Worm (Caenorhabditis elegans) whole organism, early embryonic: ENCODE measurements around the gene arr-1.

Source experiments
- B0310.2 ChIP-seq: sonication (generic microtip); optimal IDR thresholded peaks from 2 replicates; lab custom pipeline; 2016; ENCODE audit warnings: mild to moderate bottlenecking, missing genetic modification characterization, missing compliant biosample characterization
- F13C5.2 ChIP-seq: sonication (generic microtip); optimal IDR thresholded peaks from 2 replicates; lab custom pipeline; 2017; ENCODE audit warnings: mild to moderate bottlenecking, missing genetic modification characterization, inconsistent platforms, missing compliant biosample characterization
- aly-1 ChIP-seq: sonication (generic microtip); optimal IDR thresholded peaks from 2 replicates; lab custom pipeline; 2016; ENCODE audit warnings: missing genetic modification characterization, missing compliant biosample characterization
- ama-1 ChIP-seq: fragments of 150-350 bp; optimal IDR thresholded peaks from 2 replicates; lab custom pipeline; 2014
- ceh-13 ChIP-seq: fragments of 200-800 bp; sonication (Bioruptor generic); optimal IDR thresholded peaks from 2 replicates; lab custom pipeline; 2018; ENCODE audit warnings: mild to moderate bottlenecking, missing genetic modification characterization, missing compliant biosample characterization
- ceh-36 ChIP-seq: sonication (generic microtip); optimal IDR thresholded peaks from 2 replicates; lab custom pipeline; 2016; ENCODE audit warnings: missing genetic modification characterization, inconsistent platforms, missing compliant biosample characterization
- ets-7 ChIP-seq: sonication (generic microtip); optimal IDR thresholded peaks from 2 replicates; lab custom pipeline; 2016; ENCODE audit warnings: missing genotype, missing genetic modification characterization, missing compliant biosample characterization
- flt-1 ChIP-seq: fragments of 200-800 bp; sonication (Bioruptor generic); IDR thresholded peaks from 2 replicates; pipeline ENCODE4 v1.3.6; 2022; ENCODE audit warnings: missing genetic modification characterization, missing compliant biosample characterization
- hmbx-1 ChIP-seq: sonication (generic microtip); optimal IDR thresholded peaks from 2 replicates; lab custom pipeline; 2016; ENCODE audit warnings: mild to moderate bottlenecking, missing genetic modification characterization, missing compliant biosample characterization
- hmg-4 ChIP-seq: fragments of 200-800 bp; sonication (Bioruptor generic); optimal IDR thresholded peaks from 2 replicates; lab custom pipeline; 2018; ENCODE audit warnings: mild to moderate bottlenecking, missing genetic modification characterization, missing compliant biosample characterization
- hnd-1 ChIP-seq: sonication (generic microtip); optimal IDR thresholded peaks from 2 replicates; lab custom pipeline; 2016; ENCODE audit warnings: missing genetic modification characterization, missing compliant biosample characterization
- pes-1 ChIP-seq: fragments of 200-800 bp; sonication (Bioruptor generic); IDR thresholded peaks from 2 replicates; pipeline ENCODE4 v1.3.6; 2022; ENCODE audit warnings: missing genetic modification reagents, missing genetic modification characterization, missing compliant biosample characterization
- scrt-1 ChIP-seq: fragments of 200-800 bp; sonication (Bioruptor generic); IDR thresholded peaks from 2 replicates; pipeline ENCODE4 v1.3.6; 2022; ENCODE audit warnings: missing genetic modification characterization, missing compliant biosample characterization
- sea-1 ChIP-seq: fragments of 200-800 bp; sonication (Bioruptor generic); conservative IDR thresholded peaks from 2 replicates; pipeline ENCODE4 v1.3.6; 2022; ENCODE audit warnings: missing genetic modification characterization, missing compliant biosample characterization
- tbx-11 ChIP-seq: fragments of 200-800 bp; sonication (Bioruptor generic); IDR thresholded peaks from 2 replicates; pipeline ENCODE4 v1.3.6; 2022; ENCODE audit warnings: missing genetic modification characterization, missing compliant biosample characterization
- tbx-37 ChIP-seq: fragments of 200-800 bp; sonication (Bioruptor generic); conservative IDR thresholded peaks from 2 replicates; pipeline ENCODE4 v1.3.6; 2022; ENCODE audit warnings: missing genetic modification reagents, missing genetic modification characterization, missing compliant biosample characterization
- tra-4 ChIP-seq: sonication (generic microtip); optimal IDR thresholded peaks from 2 replicates; lab custom pipeline; 2017; ENCODE audit warnings: missing genetic modification characterization, missing compliant biosample characterization

arr-1 gene

ce11 chrX:927632-928031, 22.9 kb upstream of the arr-1 start:
- TF ChIP-seq hmg-4 (GFP tag; lab: Kevin White, UChicago) (no peak), ceh-13 (no peak), tbx-11 (GFP tag; lab: Robert Waterston, UW) (no peak), flt-1 (GFP tag; lab: Robert Waterston, UW) (no peak), ceh-36 (tag; lab: Kevin White, UChicago) (no peak), B0310.2 (tag; lab: Kevin White, UChicago) (no peak), tra-4 (tag; lab: Kevin White, UChicago) (no peak), tbx-37 (GFP tag; lab: Robert Waterston, UW) (no peak), sea-1 (GFP tag; lab: Robert Waterston, UW) (no peak), pes-1 (no peak), F13C5.2 (no peak), aly-1 (tag; lab: Kevin White, UChicago) (no peak), hnd-1 (tag; lab: Kevin White, UChicago) (no peak), scrt-1 (no peak)

- TF ChIP-seq ceh-13: no peak
- peak; percentile 21 for TF ChIP-seq F13C5.2
Observed at ce11 chrX:932874-933273, 17.7 kb upstream of the arr-1 start.

ce11 chrX:933504-933903, 17.1 kb upstream of the arr-1 start, which contains the start of gene F35H12.1:
TSS of gene F35H12.1 (plus strand) at chrX:933804.
- no peak for TF ChIP-seq B0310.2 (tag; lab: Kevin White, UChicago)
- no peak for TF ChIP-seq ceh-36 (tag; lab: Kevin White, UChicago)
- no peak for TF ChIP-seq hnd-1 (tag; lab: Kevin White, UChicago)
- no peak for TF ChIP-seq aly-1 (tag; lab: Kevin White, UChicago)
- no peak for TF ChIP-seq ama-1
- no peak for TF ChIP-seq F13C5.2
- TF ChIP-seq hmbx-1 (tag; lab: Kevin White, UChicago): no peak

ce11 chrX:936013-936412, 14.6 kb upstream of the arr-1 start:
- TF ChIP-seq flt-1 (GFP tag; lab: Robert Waterston, UW) (no peak), tbx-11 (GFP tag; lab: Robert Waterston, UW) (no peak), ets-7 (tag; lab: Kevin White, UChicago) (no peak), sea-1 (GFP tag; lab: Robert Waterston, UW) (no peak), F13C5.2 (no peak), tbx-37 (GFP tag; lab: Robert Waterston, UW) (no peak), B0310.2 (tag; lab: Kevin White, UChicago) (no peak)

- no peak for TF ChIP-seq tra-4 (tag; lab: Kevin White, UChicago)
Observed at ce11 chrX:938269-938883, 12.2 kb upstream of the arr-1 start, which contains the start of gene F53H8.3. TSS of gene F53H8.3 (plus strand) at chrX:938543.

ce11 chrX:943698-944097, 6.9 kb upstream of the arr-1 start:
- 0 out of 2 replicates have a peak, but pooled peaks have one; percentile 39 for TF ChIP-seq flt-1 (GFP tag; lab: Robert Waterston, UW)
- peak; percentile 47; the same call in 1 of the 2 replicates for TF ChIP-seq pes-1

ce11 chrX:945669-946068, 4.9 kb upstream of the arr-1 start:
- no peak for TF ChIP-seq ets-7 (tag; lab: Kevin White, UChicago)
- TF ChIP-seq hnd-1 (tag; lab: Kevin White, UChicago): no peak

- TF ChIP-seq ama-1 (no peak), tra-4 (tag; lab: Kevin White, UChicago) (no peak), ceh-36 (tag; lab: Kevin White, UChicago) (no peak), F13C5.2 (no peak), hmg-4 (GFP tag; lab: Kevin White, UChicago) (no peak), flt-1 (GFP tag; lab: Robert Waterston, UW) (no peak), scrt-1 (no peak), aly-1 (tag; lab: Kevin White, UChicago) (no peak), hnd-1 (tag; lab: Kevin White, UChicago) (no peak), tbx-11 (GFP tag; lab: Robert Waterston, UW) (no peak), tbx-37 (GFP tag; lab: Robert Waterston, UW) (no peak), pes-1 (no peak)
Observed at ce11 chrX:947885-948284, 2.7 kb upstream of the arr-1 start.

- no peak for TF ChIP-seq B0310.2 (tag; lab: Kevin White, UChicago)
- TF ChIP-seq hmbx-1 (tag; lab: Kevin White, UChicago): no peak
- TF ChIP-seq hnd-1 (tag; lab: Kevin White, UChicago): no peak
- no peak for TF ChIP-seq pes-1
- TF ChIP-seq hmg-4 (GFP tag; lab: Kevin White, UChicago): no peak
- TF ChIP-seq ceh-36 (tag; lab: Kevin White, UChicago): no peak
- TF ChIP-seq ama-1: no peak
- TF ChIP-seq tbx-11 (GFP tag; lab: Robert Waterston, UW): no peak
- no peak for TF ChIP-seq scrt-1
- no peak for TF ChIP-seq tbx-37 (GFP tag; lab: Robert Waterston, UW)
- TF ChIP-seq ceh-13: no peak
- no peak for TF ChIP-seq sea-1 (GFP tag; lab: Robert Waterston, UW)
- no peak for TF ChIP-seq flt-1 (GFP tag; lab: Robert Waterston, UW)
- no peak for TF ChIP-seq ets-7 (tag; lab: Kevin White, UChicago)
- TF ChIP-seq F13C5.2: no peak
- TF ChIP-seq aly-1 (tag; lab: Kevin White, UChicago): no peak
- no peak for TF ChIP-seq tra-4 (tag; lab: Kevin White, UChicago)
Observed at ce11 chrX:948783-949182, 1.8 kb upstream of the arr-1 start, which contains the start of gene sms-2. TSS of gene sms-2 (minus strand) at chrX:948883.
